Worm (Caenorhabditis elegans) whole organism, L2 larva: ENCODE data around the gene pch-2.

Experiments used
- ama-1 ChIP-seq: fragments of 150-350 bp; optimal IDR thresholded peaks from 2 replicates; lab custom pipeline; 2018; ENCODE audit warnings: inconsistent platforms
- nhr-11 ChIP-seq: fragments of 150-350 bp; optimal IDR thresholded peaks from 2 replicates; lab custom pipeline; 2014; ENCODE audit warnings: missing biosample characterization, missing genetic modification characterization
- nhr-6 ChIP-seq: fragments of 150-350 bp; optimal IDR thresholded peaks from 2 replicates; lab custom pipeline; 2014; ENCODE audit warnings: missing biosample characterization, missing genetic modification characterization
- nhr-77 ChIP-seq: fragments of 150-350 bp; optimal IDR thresholded peaks from 2 replicates; lab custom pipeline; 2014; ENCODE audit warnings: missing biosample characterization, missing genetic modification characterization
- sem-4 ChIP-seq: fragments of 150-350 bp; optimal IDR thresholded peaks from 2 replicates; lab custom pipeline; 2014; ENCODE audit warnings: missing biosample characterization, missing genetic modification reagents, missing genetic modification characterization
- unc-39 ChIP-seq: fragments of 150-350 bp; optimal IDR thresholded peaks from 2 replicates; lab custom pipeline; 2014; ENCODE audit warnings: missing biosample characterization, missing genetic modification characterization
- unc-55 ChIP-seq: fragments of 150-350 bp; sonication (generic microtip); optimal IDR thresholded peaks from 3 replicates; lab custom pipeline; 2014; ENCODE audit warnings: missing biosample characterization, missing genetic modification reagents, missing genetic modification characterization

- TF ChIP-seq nhr-11 (tag; lab: Kevin White, UChicago) (no peak), nhr-6 (tag; lab: Kevin White, UChicago) (no peak), ama-1 (lab: Kevin White, UChicago) (no peak), unc-55 (no peak), nhr-77 (tag; lab: Kevin White, UChicago) (no peak), sem-4 (no peak), unc-39 (no peak)
Measured at ce11 chrII:8160916-8161315, 2.8 kb downstream of the pch-2 start.
